Worm (Caenorhabditis elegans) whole organism, L3 larva: ENCODE results near the gene ttr-48.

ENCODE experiments used
- ama-1 ChIP-seq: fragments of 150-350 bp; optimal IDR thresholded peaks from 2 replicates; lab custom pipeline; 2018
- mml-1 ChIP-seq: fragments of 150-350 bp; sonication (generic microtip); optimal IDR thresholded peaks from 3 replicates; lab custom pipeline; 2014; ENCODE audit warnings: missing biosample characterization, missing genetic modification characterization
- nfya-1 ChIP-seq: sonication (generic microtip); optimal IDR thresholded peaks from 2 replicates; lab custom pipeline; 2017; ENCODE audit warnings: missing genetic modification characterization, mild to moderate bottlenecking, missing compliant biosample characterization, antibody characterized with exemption, moderate library complexity; ENCODE audit not compliant: insufficient read depth
- nhr-76 ChIP-seq: fragments of 150-350 bp; sonication (generic microtip); optimal IDR thresholded peaks from 5 replicates; lab custom pipeline; 2014; ENCODE audit warnings: missing biosample characterization, missing genetic modification characterization

ce11 chrX:3793389-3793788, 48.9 kb downstream of the ttr-48 start:
- TF ChIP-seq ama-1 (lab: Kevin White, UChicago) (no peak), mml-1 (no peak), nfya-1 (tag; lab: Kevin White, UChicago) (no peak), nhr-76 (no peak)
